Fruit fly (Drosophila melanogaster): Measurements from ENCODE around the gene CG34027.

The CG34027 gene

dm6 chr3R:25054451-25055188, 54.2 kb downstream of the CG34027 start, which contains the start of gene CG31109 (continued):
- TF ChIP-seq twi (tag; optimal IDR thresholded peaks at IDR 0.05) (peak; percentile 27), otp (GFP tag; IDR thresholded peaks at IDR 0.05) (no peak), ab (GFP tag; optimal IDR thresholded peaks at IDR 0.05) (no peak), CG34376 (GFP tag; optimal IDR thresholded peaks at IDR 0.05) (peak; percentile 28), Sox100B (GFP tag; optimal IDR thresholded peaks at IDR 0.05) (no peak), run (tag; optimal IDR thresholded peaks at IDR 0.05) (no peak), Camta (GFP tag; optimal IDR thresholded peaks at IDR 0.05) (no peak), danr (GFP tag; IDR thresholded peaks at IDR 0.05) (no peak), Chrac-16 (GFP tag; optimal IDR thresholded peaks at IDR 0.05) (no peak), Myb (GFP tag; optimal IDR thresholded peaks at IDR 0.05) (peak; percentile 86), Adf1 (GFP tag; IDR thresholded peaks at IDR 0.05) (no peak), CG17328 (GFP tag; IDR thresholded peaks at IDR 0.05) (no peak), Dref (GFP tag; IDR thresholded peaks at IDR 0.05) (peak; percentile 78), Awh (GFP tag; IDR thresholded peaks at IDR 0.05) (no peak), CG9215 (GFP tag; IDR thresholded peaks at IDR 0.05) (no peak), gt (GFP tag; IDR thresholded peaks at IDR 0.05) (no peak), CkIIα-i1 (GFP tag; IDR thresholded peaks at IDR 0.05) (no peak), CG18262 (tag; optimal IDR thresholded peaks at IDR 0.05) (peak; percentile 33), H15 (GFP tag; IDR thresholded peaks at IDR 0.05) (no peak), tin (GFP tag; optimal IDR thresholded peaks at IDR 0.05) (peak; percentile 35), Poxn (GFP tag; IDR thresholded peaks at IDR 0.05) (no peak), CG10209 (GFP tag; optimal IDR thresholded peaks at IDR 0.05) (no peak), Six4 (GFP tag; optimal IDR thresholded peaks at IDR 0.05) (peak; percentile 30), gem (tag; optimal IDR thresholded peaks at IDR 0.05) (peak; percentile 33), CG2875 (GFP tag; optimal IDR thresholded peaks at IDR 0.05) (no peak), CG10462 (GFP tag; optimal IDR thresholded peaks at IDR 0.05) (no peak), nerfin-1 (tag; optimal IDR thresholded peaks at IDR 0.05) (peak; percentile 2), CG34224 (GFP tag; IDR thresholded peaks at IDR 0.05; ENCODE audit: partially characterized antibody) (peak; percentile 49), bigmax (GFP tag; optimal IDR thresholded peaks at IDR 0.05) (peak; percentile 41), hbn (GFP tag; IDR thresholded peaks at IDR 0.05; ENCODE audit: partially characterized antibody) (peak; percentile 39; the same call in 1 of the 2 replicates), CG3065 (GFP tag; optimal IDR thresholded peaks at IDR 0.05) (no peak), luna (GFP tag; optimal IDR thresholded peaks at IDR 0.05) (no peak), fd64A (GFP tag; optimal IDR thresholded peaks at IDR 0.05) (no peak), lov (optimal IDR thresholded peaks at IDR 0.05) (no peak), lov (GFP tag; IDR thresholded peaks at IDR 0.05) (no peak), dati (GFP tag; IDR thresholded peaks at IDR 0.05) (no peak), grn (GFP tag; optimal IDR thresholded peaks at IDR 0.05) (no peak), slou (GFP tag; optimal IDR thresholded peaks at IDR 0.05) (no peak), dpn (GFP tag; optimal IDR thresholded peaks at IDR 0.05) (peak in 1 of 2 experiments; percentile 4), emc (GFP tag; optimal IDR thresholded peaks at IDR 0.05) (no peak), Hmx (GFP tag; optimal IDR thresholded peaks at IDR 0.05) (no peak), pzg (GFP tag; optimal IDR thresholded peaks at IDR 0.05) (peak; percentile 77), CG9797 (GFP tag; optimal IDR thresholded peaks at IDR 0.05) (peak; percentile 27), CG17361 (GFP tag; IDR thresholded peaks at IDR 0.05) (peak; percentile 40; the same call in 1 of the 3 replicates), CG14860 (GFP tag; IDR thresholded peaks at IDR 0.05; ENCODE audit: partially characterized antibody) (no peak), Scr (GFP tag; IDR thresholded peaks at IDR 0.05; ENCODE audit: partially characterized antibody) (peak; percentile 61), tna (GFP tag; IDR thresholded peaks at IDR 0.05; ENCODE audit: partially characterized antibody) (no peak), Sry-δ (GFP tag; optimal IDR thresholded peaks at IDR 0.05) (peak; percentile 69), CG3407 (GFP tag; optimal IDR thresholded peaks at IDR 0.05) (no peak), CG6689 (GFP tag; IDR thresholded peaks at IDR 0.05) (no peak), Dek (tag; optimal IDR thresholded peaks at IDR 0.05) (no peak)

Data from whole organism, embryonic.